Worm (Caenorhabditis elegans) whole organism, L4/young adult: Measurements from ENCODE around the gene C52B9.10.

Experiments
- W03F9.2 ChIP-seq: fragments of 150-350 bp; optimal IDR thresholded peaks from 2 replicates; lab custom pipeline; 2014; ENCODE audit warnings: missing biosample characterization, missing genetic modification characterization
- dao-5 ChIP-seq: sonication (generic microtip); optimal IDR thresholded peaks from 2 replicates; lab custom pipeline; 2016; ENCODE audit warnings: missing genotype, missing genetic modification characterization, moderate library complexity, missing compliant biosample characterization
- him-1 ChIP-seq: sonication (generic microtip); optimal IDR thresholded peaks from 2 replicates; lab custom pipeline; 2016; ENCODE audit warnings: missing genotype, missing genetic modification reagents, missing genetic modification characterization, missing compliant biosample characterization

Gene C52B9.10

DNA sequence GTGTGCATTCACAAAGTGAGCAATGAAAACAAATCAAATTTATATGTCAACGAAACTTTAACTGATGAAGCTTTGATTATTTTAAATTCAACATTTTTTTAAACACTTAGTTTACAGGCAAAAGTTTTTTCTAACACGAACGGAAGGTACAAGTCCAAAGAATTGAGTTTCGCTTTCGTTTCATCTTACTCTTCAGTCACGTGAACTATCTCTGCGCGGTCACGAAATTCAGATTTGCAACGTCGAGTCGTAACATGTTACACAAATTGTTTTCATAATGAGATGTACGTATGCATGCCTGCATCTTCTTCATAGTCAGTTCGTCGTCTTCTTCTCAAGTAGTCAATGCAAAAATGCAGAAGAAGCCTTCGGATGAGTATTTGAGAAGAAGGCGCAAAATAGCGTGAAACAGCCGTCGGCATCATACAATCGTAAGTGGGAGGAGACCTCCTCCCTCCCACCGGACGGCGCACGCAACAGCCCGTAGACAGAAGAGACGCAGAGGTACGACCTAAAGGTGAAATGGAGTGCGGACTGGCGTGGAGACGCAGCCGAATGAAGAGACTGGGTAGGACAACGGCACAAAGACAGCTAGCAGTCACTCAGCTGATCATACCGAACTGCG is 8.3 kb upstream of the C52B9.10 start, which contains the start of gene coel-1:
Gene coel-1 (plus strand): TSS at position 381 of the 625 bp plus-strand sequence.
- no peak for TF ChIP-seq him-1 (tag; lab: Kevin White, UChicago)
- TF ChIP-seq dao-5 = no peak
- TF ChIP-seq W03F9.2 (tag; lab: Kevin White, UChicago) = no peak

- TF ChIP-seq W03F9.2 (tag; lab: Kevin White, UChicago) (no peak), him-1 (tag; lab: Kevin White, UChicago) (no peak), dao-5 (no peak)
Measured at ce11 chrX:4266178-4266931, 7.4 kb upstream of the C52B9.10 start.

ce11 chrX:4268396-4268795 is 5.3 kb upstream of the C52B9.10 start:
- no peak for TF ChIP-seq him-1 (tag; lab: Kevin White, UChicago)
- no peak for TF ChIP-seq dao-5
- TF ChIP-seq W03F9.2 (tag; lab: Kevin White, UChicago) = no peak

ce11 chrX:4274116-4274515 is 402 bp downstream of the C52B9.10 start, which contains the start of gene mec-18:
Gene mec-18, minus strand, starts transcription at chrX:4274216.
- TF ChIP-seq him-1 (tag; lab: Kevin White, UChicago) = no peak
- no peak for TF ChIP-seq W03F9.2 (tag; lab: Kevin White, UChicago)
- no peak for TF ChIP-seq dao-5

ce11 chrX:4279294-4279782 is 5.6 kb downstream of the C52B9.10 start, which contains the start of the genes twk-28 and ets-9:
Gene twk-28, minus strand, starts transcription at chrX:4279344.
Gene ets-9, plus strand, starts transcription at chrX:4279703.
- TF ChIP-seq him-1 (tag; lab: Kevin White, UChicago) (no peak), dao-5 (no peak), W03F9.2 (tag; lab: Kevin White, UChicago) (no peak)

ce11 chrX:4282380-4282779 is 8.7 kb downstream of the C52B9.10 start, which contains the start of gene C52B9.19:
Gene C52B9.19, plus strand, starts transcription at chrX:4282555.
- TF ChIP-seq him-1 (tag; lab: Kevin White, UChicago) (no peak), W03F9.2 (tag; lab: Kevin White, UChicago) (no peak), dao-5 (no peak)

DNA sequence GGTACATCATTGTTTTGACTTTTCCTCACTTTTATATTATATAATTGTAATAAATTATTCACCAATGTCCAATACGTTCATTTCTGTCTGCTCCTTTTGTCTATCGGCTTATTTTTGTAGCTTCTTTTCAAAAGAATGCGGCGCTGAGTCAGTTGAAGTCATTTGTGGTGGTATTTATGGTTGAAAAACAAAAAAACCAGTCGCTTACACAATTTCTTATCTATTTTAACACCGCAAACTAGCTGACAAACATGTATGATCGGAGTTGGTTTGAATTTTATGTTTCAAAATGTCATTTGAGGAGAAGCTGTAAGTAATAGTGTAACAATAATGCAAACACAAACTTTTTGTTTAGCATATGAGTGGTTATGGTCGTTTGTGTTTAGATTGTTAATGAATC is 10.3 kb downstream of the C52B9.10 start, which contains the start of gene ets-10:
Gene ets-10 (plus strand): TSS at position 201 of the 400 bp plus-strand sequence.
- TF ChIP-seq him-1 (tag; lab: Kevin White, UChicago) (no peak), W03F9.2 (tag; lab: Kevin White, UChicago) (no peak), dao-5 (no peak)

DNA sequence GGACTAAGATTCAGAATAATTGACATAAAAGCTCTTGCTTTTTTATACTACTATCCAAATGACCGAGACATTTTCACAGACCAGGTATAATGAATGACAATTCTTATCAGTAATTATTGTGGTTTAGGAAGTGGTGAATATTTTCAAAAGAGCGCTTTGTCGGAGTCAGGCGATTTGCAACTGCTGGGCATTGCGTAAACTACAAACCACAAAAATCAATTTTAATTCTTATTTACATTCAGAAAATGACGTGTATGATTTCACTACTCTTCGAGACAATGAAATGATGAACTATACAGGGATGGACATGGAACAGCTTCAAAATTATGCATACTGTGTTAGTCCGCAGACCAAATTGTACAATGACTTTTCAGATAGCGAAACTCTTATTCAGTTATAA is 10.8 kb downstream of the C52B9.10 start:
- no peak for TF ChIP-seq W03F9.2 (tag; lab: Kevin White, UChicago)

DNA sequence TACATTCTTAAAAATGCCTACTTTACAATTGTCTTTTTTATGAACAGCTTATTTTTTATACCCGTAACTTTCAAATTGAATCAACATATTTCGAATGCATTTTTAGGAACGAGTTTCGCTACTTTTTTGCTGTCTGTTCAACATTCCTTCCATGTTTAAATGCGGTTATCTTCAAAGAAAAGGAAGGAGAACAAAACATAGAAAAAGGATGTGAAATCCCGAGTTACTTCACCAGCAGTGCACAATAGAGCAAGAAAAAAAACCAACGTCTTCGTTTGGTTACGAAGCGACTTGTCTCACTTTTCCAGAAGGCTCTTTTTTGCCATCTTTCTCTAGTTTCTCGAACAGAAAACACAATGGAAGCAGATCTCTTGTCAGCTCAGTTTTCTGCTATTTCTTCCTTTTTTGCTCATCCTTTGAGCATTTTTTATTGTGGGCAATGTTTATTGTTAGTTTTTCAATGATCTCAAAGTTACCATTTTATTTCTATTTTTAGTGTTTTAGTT is 12.0 kb downstream of the C52B9.10 start, which contains the start of gene cka-2:
Gene cka-2 (plus strand): TSS at position 456 of the 506 bp plus-strand sequence.
- TF ChIP-seq W03F9.2 (tag; lab: Kevin White, UChicago) (no peak), dao-5 (no peak), him-1 (tag; lab: Kevin White, UChicago) (no peak)

DNA sequence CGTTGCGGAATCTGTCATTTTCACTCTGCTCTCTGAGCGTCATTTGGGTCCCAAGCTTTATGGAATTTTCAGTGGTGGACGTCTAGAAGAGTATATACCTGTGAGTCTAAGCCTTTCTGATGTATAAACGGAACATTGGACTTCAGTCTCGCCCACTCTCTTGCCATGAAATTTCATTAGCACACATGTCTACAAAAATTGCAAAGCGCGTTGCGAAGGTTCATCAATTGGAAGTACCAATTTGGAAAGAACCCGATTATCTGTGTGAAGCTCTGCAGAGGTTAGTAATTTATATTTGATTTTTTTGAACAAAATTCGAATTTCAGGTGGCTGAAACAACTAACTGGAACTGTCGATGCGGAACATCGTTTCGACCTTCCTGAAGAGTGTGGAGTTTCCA is 16.1 kb downstream of the C52B9.10 start:
- no peak for TF ChIP-seq W03F9.2 (tag; lab: Kevin White, UChicago)

- TF ChIP-seq him-1 (tag; lab: Kevin White, UChicago) (no peak), dao-5 (no peak), W03F9.2 (tag; lab: Kevin White, UChicago) (no peak)
Measured at ce11 chrX:4294957-4295356, 21.2 kb downstream of the C52B9.10 start.

- TF ChIP-seq him-1 (tag; lab: Kevin White, UChicago) (no peak), W03F9.2 (tag; lab: Kevin White, UChicago) (no peak), dao-5 (no peak)
Measured at ce11 chrX:4295917-4296316, 22.2 kb downstream of the C52B9.10 start.

DNA sequence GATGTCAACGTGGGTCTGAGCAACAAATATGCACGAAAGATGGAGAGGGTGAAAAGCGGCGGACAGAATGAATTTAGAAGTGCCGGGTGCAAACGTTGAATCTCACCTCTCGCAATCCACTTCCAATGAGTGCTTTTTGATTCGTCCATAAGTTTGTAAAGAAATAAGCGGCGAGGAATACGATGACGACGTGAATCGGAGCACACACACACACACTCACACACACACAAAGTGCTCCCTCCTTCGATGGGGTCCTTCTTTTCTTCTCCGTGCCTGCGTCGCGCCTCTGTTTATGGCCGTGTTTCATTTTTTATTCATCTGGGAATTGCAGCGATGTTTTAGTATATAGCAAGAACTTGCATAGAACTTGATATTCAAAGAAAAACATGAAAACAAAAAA is 23.7 kb downstream of the C52B9.10 start, which contains the start of gene paf-2:
Gene paf-2 (minus strand): TSS at position 290 of the 400 bp plus-strand sequence.
- TF ChIP-seq dao-5 = no peak
- no peak for TF ChIP-seq him-1 (tag; lab: Kevin White, UChicago)
- no peak for TF ChIP-seq W03F9.2 (tag; lab: Kevin White, UChicago)

DNA sequence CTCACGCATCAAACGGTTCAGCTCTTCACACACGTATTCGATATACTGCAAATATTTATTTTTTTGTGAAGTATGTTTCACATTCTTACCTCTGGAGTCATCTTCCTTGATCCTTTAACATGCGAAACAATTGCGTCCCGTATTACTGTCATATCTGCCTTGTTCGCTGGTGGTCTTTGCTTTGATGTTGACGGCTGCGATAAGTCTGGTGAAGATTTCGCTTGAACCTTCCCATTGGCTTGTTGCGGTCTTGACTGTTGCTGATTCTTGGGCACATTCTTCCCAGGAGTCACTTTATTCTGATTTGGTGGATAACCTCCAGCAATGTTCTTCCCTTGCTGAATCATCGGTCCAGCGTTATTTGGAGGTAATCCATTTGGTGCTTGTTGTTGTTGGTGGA is 29.5 kb downstream of the C52B9.10 start:
- TF ChIP-seq W03F9.2 (tag; lab: Kevin White, UChicago) (no peak), him-1 (tag; lab: Kevin White, UChicago) (no peak), dao-5 (no peak)
